Worm (Caenorhabditis elegans): Measurements from ENCODE around the gene H23L24.4.

Gene H23L24.4

DNA sequence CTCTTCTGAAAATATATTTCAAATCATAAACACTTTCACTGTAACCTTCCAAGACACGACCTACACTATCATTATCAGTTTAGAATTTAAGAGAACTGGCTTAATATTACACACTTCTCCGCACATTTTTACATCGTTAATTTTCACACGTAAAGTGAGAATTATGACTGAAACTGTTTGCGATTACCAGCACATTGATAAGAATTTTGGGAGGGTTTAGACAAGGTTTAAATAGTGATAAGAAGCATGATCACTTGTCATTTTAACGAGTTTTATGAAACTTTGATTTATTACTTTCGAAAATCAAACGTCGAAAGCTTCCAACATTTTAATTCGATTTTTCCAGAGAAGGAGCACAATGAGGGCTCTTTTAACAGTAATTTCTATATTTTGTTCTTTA, 25.1 kb upstream of the H23L24.4 start, which contains the start of gene F21D5.3 (continued):
- TF ChIP-seq pha-4 (GFP tag; IDR thresholded peaks at IDR 0.05) (no peak), pha-4 (tag; optimal IDR thresholded peaks at IDR 0.05) (no peak), ctbp-1 (GFP tag; IDR thresholded peaks at IDR 0.05) (no peak), mxl-3 (GFP tag; optimal IDR thresholded peaks at IDR 0.05) (no peak), zip-11 (GFP tag; IDR thresholded peaks at IDR 0.05) (no peak), daf-8 (GFP tag; IDR thresholded peaks at IDR 0.05) (no peak), vab-7 (GFP tag; IDR thresholded peaks at IDR 0.05) (no peak), nhr-48 (tag; optimal IDR thresholded peaks at IDR 0.05) (no peak), nhr-42 (GFP tag; IDR thresholded peaks at IDR 0.05) (no peak), nhr-111 (GFP tag; optimal IDR thresholded peaks at IDR 0.05) (no peak), T20F7.1 (GFP tag; optimal IDR thresholded peaks at IDR 0.05) (peak; percentile 47), ceh-62 (tag; optimal IDR thresholded peaks at IDR 0.05) (no peak), ceh-82 (tag; optimal IDR thresholded peaks at IDR 0.05) (no peak), pqm-1 (tag; optimal IDR thresholded peaks at IDR 0.05) (peak; percentile 96), ceh-28 (tag; optimal IDR thresholded peaks at IDR 0.05) (no peak), Y5F2A.4 (GFP tag; optimal IDR thresholded peaks at IDR 0.05) (no peak), duxl-1 (tag; optimal IDR thresholded peaks at IDR 0.05; ENCODE audit: poor library complexity) (no peak), lin-1 (GFP tag; IDR thresholded peaks at IDR 0.05) (peak; percentile 47; the same call in 1 of the 2 replicates), egl-27 (tag; optimal IDR thresholded peaks at IDR 0.05) (no peak), nhr-237 (tag; optimal IDR thresholded peaks at IDR 0.05) (no peak), madf-9 (GFP tag; conservative IDR thresholded peaks at IDR 0.05) (no peak), nhr-11 (tag; optimal IDR thresholded peaks at IDR 0.05) (no peak), unc-39 (tag; optimal IDR thresholded peaks at IDR 0.05) (no peak), lim-7 (GFP tag; IDR thresholded peaks at IDR 0.05) (no peak), zip-2 (tag; optimal IDR thresholded peaks at IDR 0.05) (no peak), attf-4 (tag; optimal IDR thresholded peaks at IDR 0.05) (no peak), D1046.2 (GFP tag; IDR thresholded peaks at IDR 0.05) (no peak), cey-2 (tag; optimal IDR thresholded peaks at IDR 0.05; ENCODE audit: borderline replicate concordance, insufficient read depth) (no peak), Y75B8A.6 (GFP tag; IDR thresholded peaks at IDR 0.05) (no peak), mdl-1 (tag; optimal IDR thresholded peaks at IDR 0.05) (no peak), daf-19 (GFP tag; conservative IDR thresholded peaks at IDR 0.05) (no peak), mep-1 (tag; optimal IDR thresholded peaks at IDR 0.05) (no peak), saeg-2 (GFP tag; IDR thresholded peaks at IDR 0.05) (no peak), madf-5 (GFP tag; IDR thresholded peaks at IDR 0.05) (no peak), lin-15B (tag; optimal IDR thresholded peaks at IDR 0.05) (no peak), tag-97 (GFP tag; IDR thresholded peaks at IDR 0.05) (no peak), lin-39 (tag; optimal IDR thresholded peaks at IDR 0.05) (no peak), nhr-77 (tag; optimal IDR thresholded peaks at IDR 0.05) (peak; percentile 67), egl-43 (GFP tag; IDR thresholded peaks at IDR 0.05) (no peak), ceh-20 (GFP tag; IDR thresholded peaks at IDR 0.05) (peak; percentile 71; the same call in 1 of the 2 replicates), T26A8.4 (GFP tag; IDR thresholded peaks at IDR 0.05) (no peak), lin-29 (GFP tag; IDR thresholded peaks at IDR 0.05) (no peak), nhr-25 (tag; optimal IDR thresholded peaks at IDR 0.05; ENCODE audit: borderline replicate concordance, insufficient read depth) (no peak), ztf-7 (tag; optimal IDR thresholded peaks at IDR 0.05) (no peak), dpl-1 (GFP tag; optimal IDR thresholded peaks at IDR 0.05) (no peak), hmg-1.1 (GFP tag; IDR thresholded peaks at IDR 0.05) (no peak), sdz-12 (GFP tag; optimal IDR thresholded peaks at IDR 0.05) (no peak), zfp-2 (tag; optimal IDR thresholded peaks at IDR 0.05) (no peak), zfp-3 (GFP tag; conservative IDR thresholded peaks at IDR 0.05) (no peak), rbr-2 (tag; optimal IDR thresholded peaks at IDR 0.05) (no peak), ama-1 (optimal IDR thresholded peaks at IDR 0.05) (no peak), ces-1 (GFP tag; optimal IDR thresholded peaks at IDR 0.05) (no peak)

All from whole organism, L4 larva.